Fruit fly (Drosophila melanogaster) whole organism: ENCODE measurements around the gene msk.

Experiments used
- CG8478 ChIP-seq: fragments of >200 bp; optimal IDR thresholded peaks from 2 replicates; lab custom pipeline; 2018; ENCODE audit warnings: inconsistent platforms
- Dll ChIP-seq: fragments of >200 bp; optimal IDR thresholded peaks from 2 replicates; lab custom pipeline; 2017
- EcR ChIP-seq, 2 experiments: fragments of >200 bp; optimal IDR thresholded peaks; 2 replicates each; lab custom pipeline; 2017; ENCODE audit warnings: missing biosample characterization in 2 of 2, missing genetic modification characterization in 2 of 2, missing genetic modification reagents in 2 of 2
- usp ChIP-seq: fragments of >200 bp; optimal IDR thresholded peaks from 2 replicates; lab custom pipeline; 2017; ENCODE audit warnings: missing biosample characterization, missing genetic modification characterization, mixed read lengths

DNA sequence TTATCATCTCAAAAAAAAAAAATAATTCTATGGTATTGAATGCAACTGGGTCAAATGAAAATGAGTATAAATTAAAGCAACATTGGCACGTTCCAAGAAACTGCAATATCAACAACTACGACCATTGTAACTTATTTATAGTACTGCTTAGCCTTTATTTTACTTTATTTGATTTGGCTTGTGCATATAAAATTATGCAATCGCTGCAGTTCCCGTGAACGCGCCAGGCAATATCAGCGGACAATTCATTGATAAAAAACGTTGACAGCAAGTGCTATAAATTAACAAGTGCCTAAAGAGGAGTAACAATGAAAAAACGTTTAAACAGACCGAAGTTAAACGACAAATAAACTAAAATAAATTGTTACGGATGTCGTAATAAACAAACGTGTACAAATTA lies 44.8 kb upstream of the msk start:
- no peak for TF ChIP-seq Dll (lab: Kevin White, UChicago)
- no peak for TF ChIP-seq usp
- TF ChIP-seq CG8478 (lab: Kevin White, UChicago), result no peak
- TF ChIP-seq EcR (GFP tag; optimal IDR thresholded peaks at IDR 0.05; lab: Kevin White, UChicago), result no peak
